Worm (Caenorhabditis elegans): ENCODE measurements around the gene aqp-7.

Gene aqp-7

ce11 chrX:3034203-3034602 lies 9.3 kb downstream of the aqp-7 start, which contains the start of gene M02F4.2:
M02F4.2 (minus strand) TSS chrX:3034303.
- no peak for TF ChIP-seq elt-3 (tag; optimal IDR thresholded peaks at IDR 0.05)
- no peak for TF ChIP-seq tbx-2 (tag; optimal IDR thresholded peaks at IDR 0.05)
- TF ChIP-seq elt-2 (tag; optimal IDR thresholded peaks at IDR 0.05) = no peak
- no peak for TF ChIP-seq daf-12 (tag; optimal IDR thresholded peaks at IDR 0.05)
- TF ChIP-seq nhr-28 (tag; optimal IDR thresholded peaks at IDR 0.05) = no peak
- no peak for TF ChIP-seq skn-1 (tag; optimal IDR thresholded peaks at IDR 0.05)
- no peak for TF ChIP-seq nfya-1 (tag; optimal IDR thresholded peaks at IDR 0.05; ENCODE audit: insufficient read depth)
- no peak for TF ChIP-seq elt-1 (tag; optimal IDR thresholded peaks at IDR 0.05)
- no peak for TF ChIP-seq unc-39 (tag; optimal IDR thresholded peaks at IDR 0.05)
- no peak for TF ChIP-seq fos-1 (tag; optimal IDR thresholded peaks at IDR 0.05)

ce11 chrX:3035972-3036379 lies 11.1 kb downstream of the aqp-7 start:
- peak; percentile 71 for TF ChIP-seq ama-1 (optimal IDR thresholded peaks at IDR 0.05)
- no peak for TF ChIP-seq zag-1 (tag; optimal IDR thresholded peaks at IDR 0.05)
- peak; percentile 88 for TF ChIP-seq lin-39 (tag; optimal IDR thresholded peaks at IDR 0.05)
- peak; percentile 33 for TF ChIP-seq mdl-1 (tag; optimal IDR thresholded peaks at IDR 0.05)
- TF ChIP-seq skn-1 (tag; optimal IDR thresholded peaks at IDR 0.05) = peak; percentile 93
- TF ChIP-seq elt-3 (tag; optimal IDR thresholded peaks at IDR 0.05) = peak in 1 of 3 experiments; percentile 51
- TF ChIP-seq R02D3.7 (tag; optimal IDR thresholded peaks at IDR 0.05) = peak; percentile 60
- no peak for TF ChIP-seq fkh-2 (tag; optimal IDR thresholded peaks at IDR 0.05)
- TF ChIP-seq jun-1 (tag; optimal IDR thresholded peaks at IDR 0.05) = peak; percentile 83
- TF ChIP-seq elt-1 (tag; optimal IDR thresholded peaks at IDR 0.05) = no peak
- peak; percentile 54 for TF ChIP-seq ztf-4 (tag; optimal IDR thresholded peaks at IDR 0.05)
- TF ChIP-seq pha-4 (tag; optimal IDR thresholded peaks at IDR 0.05) = peak; percentile 80
- TF ChIP-seq lsy-12 (tag; optimal IDR thresholded peaks at IDR 0.05) = peak; percentile 92
- peak; percentile 74 for TF ChIP-seq nhr-11 (tag; optimal IDR thresholded peaks at IDR 0.05)
- peak; percentile 51 for TF ChIP-seq snpc-4 (tag; optimal IDR thresholded peaks at IDR 0.05)
- TF ChIP-seq ceh-16 (tag; optimal IDR thresholded peaks at IDR 0.05) = peak; percentile 29
- TF ChIP-seq nhr-43 (tag; optimal IDR thresholded peaks at IDR 0.05; ENCODE audit: poor library complexity, severe bottlenecking) = peak; percentile 96
- peak; percentile 69 for TF ChIP-seq nhr-28 (tag; optimal IDR thresholded peaks at IDR 0.05)
- TF ChIP-seq ceh-82 (tag; optimal IDR thresholded peaks at IDR 0.05) = peak; percentile 91
- TF ChIP-seq pqm-1 (tag; optimal IDR thresholded peaks at IDR 0.05) = peak; percentile 80
- TF ChIP-seq unc-62 (GFP tag; optimal IDR thresholded peaks at IDR 0.05) = peak; percentile 49
- peak; percentile 86 for TF ChIP-seq fos-1 (tag; optimal IDR thresholded peaks at IDR 0.05)
- peak; percentile 67 for TF ChIP-seq egl-27 (tag; optimal IDR thresholded peaks at IDR 0.05)
- TF ChIP-seq nhr-25 (tag; optimal IDR thresholded peaks at IDR 0.05) = peak; percentile 49
- peak; percentile 59 for TF ChIP-seq fkh-10 (GFP tag; optimal IDR thresholded peaks at IDR 0.05)
- peak; percentile 99 for TF ChIP-seq hmg-11 (tag; optimal IDR thresholded peaks at IDR 0.05)
- TF ChIP-seq mml-1 (tag; optimal IDR thresholded peaks at IDR 0.05) = peak; percentile 60
- peak; percentile 89 for TF ChIP-seq nhr-77 (tag; optimal IDR thresholded peaks at IDR 0.05)
- TF ChIP-seq egl-5 (tag; optimal IDR thresholded peaks at IDR 0.05) = peak; percentile 93
- peak; percentile 44 for TF ChIP-seq nhr-23 (tag; optimal IDR thresholded peaks at IDR 0.05)
- TF ChIP-seq ceh-28 (tag; optimal IDR thresholded peaks at IDR 0.05) = peak; percentile 75
- TF ChIP-seq nfya-1 (tag; optimal IDR thresholded peaks at IDR 0.05; ENCODE audit: insufficient read depth) = peak; percentile 88
- TF ChIP-seq sea-2 (GFP tag; optimal IDR thresholded peaks at IDR 0.05) = peak; percentile 89
- peak; percentile 72 for TF ChIP-seq elt-2 (tag; optimal IDR thresholded peaks at IDR 0.05)
- peak; percentile 37 for TF ChIP-seq ztf-11 (tag; optimal IDR thresholded peaks at IDR 0.05)
- peak; percentile 68 for TF ChIP-seq ceh-9 (tag; optimal IDR thresholded peaks at IDR 0.05)
- peak; percentile 91 for TF ChIP-seq tbx-2 (tag; optimal IDR thresholded peaks at IDR 0.05)
- TF ChIP-seq nhr-12 (tag; optimal IDR thresholded peaks at IDR 0.05) = no peak
- peak; percentile 75 for TF ChIP-seq nhr-76 (tag; optimal IDR thresholded peaks at IDR 0.05)
- TF ChIP-seq daf-12 (tag; optimal IDR thresholded peaks at IDR 0.05) = no peak
- peak; percentile 58 for TF ChIP-seq aly-2 (tag; optimal IDR thresholded peaks at IDR 0.05)
- TF ChIP-seq eor-1 (tag; optimal IDR thresholded peaks at IDR 0.05) = no peak
- TF ChIP-seq nhr-237 (tag; optimal IDR thresholded peaks at IDR 0.05) = no peak
- peak; percentile 20 for TF ChIP-seq nhr-67 (tag; optimal IDR thresholded peaks at IDR 0.05)
- TF ChIP-seq lin-15B (tag; optimal IDR thresholded peaks at IDR 0.05) = peak; percentile 35
- peak; percentile 46 for TF ChIP-seq unc-39 (tag; optimal IDR thresholded peaks at IDR 0.05)
- TF ChIP-seq ZK546.5 (tag; optimal IDR thresholded peaks at IDR 0.05) = peak; percentile 21
